Worm (Caenorhabditis elegans): ENCODE measurements around the gene enu-3.5.

Gene enu-3.5

DNA sequence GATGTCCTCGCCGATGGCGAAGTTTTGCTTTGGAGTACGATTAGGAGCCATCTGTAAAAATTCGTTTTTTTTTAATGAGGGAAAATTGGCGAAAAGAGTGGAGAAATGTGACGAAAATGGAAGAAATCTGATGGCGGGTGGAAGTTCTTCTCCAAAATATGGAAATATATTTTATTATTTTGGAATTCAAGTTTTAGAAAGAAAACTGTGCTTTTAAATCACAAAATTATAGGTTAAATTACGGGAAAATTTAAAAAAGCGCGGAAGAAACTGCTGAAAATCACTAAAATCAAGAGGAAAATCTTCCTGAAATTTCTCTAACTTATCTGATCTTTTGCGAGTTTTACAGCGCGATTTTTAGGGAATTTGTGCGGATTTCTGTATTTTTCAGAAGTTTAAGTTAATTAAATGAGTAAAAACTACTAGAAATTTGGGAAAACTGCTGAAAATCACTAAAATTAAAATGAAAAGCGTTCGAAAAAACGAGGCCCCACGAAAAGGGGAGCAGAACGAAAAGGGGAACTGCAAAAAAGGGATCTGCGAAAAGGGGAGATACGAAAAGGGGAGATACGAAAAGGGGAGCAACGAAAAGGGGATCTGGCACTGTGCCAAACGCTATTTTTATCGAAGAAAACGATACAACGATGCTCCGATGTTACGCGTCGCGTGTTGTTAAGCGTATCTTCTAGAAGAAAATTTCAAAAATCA, at the start of gene enu-3.5, which contains the start of gene cec-7:
Gene enu-3.5, plus strand, starts transcription at position 670 of the 708 bp plus-strand sequence.
Gene cec-7, minus strand, starts transcription at position 51 of the 708 bp plus-strand sequence.
- TF ChIP-seq ztf-11 (tag; optimal IDR thresholded peaks at IDR 0.05) (no peak), unc-98 (GFP tag; IDR thresholded peaks at IDR 0.05) (0 out of 2 replicates have a peak, but pooled peaks have one; percentile 13)

DNA sequence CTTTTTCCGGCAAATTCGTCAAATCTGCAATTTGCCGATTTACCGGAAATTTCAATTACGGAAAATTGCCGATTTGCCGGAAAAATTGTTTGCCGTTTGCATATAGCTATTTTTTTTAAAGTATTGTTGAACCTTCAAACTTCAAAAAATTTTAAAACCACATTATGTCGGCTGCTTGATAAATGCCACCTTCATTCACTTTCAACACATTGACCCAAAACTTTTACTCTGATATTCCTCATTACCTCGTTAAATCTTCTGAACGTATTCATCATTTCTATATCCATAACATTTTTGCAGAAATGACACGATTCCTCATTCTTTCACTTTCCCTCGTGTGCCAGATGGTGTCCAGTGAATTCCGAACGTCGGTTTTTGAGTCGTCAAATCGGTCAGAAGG, 48.9 kb upstream of the enu-3.5 start, which contains the start of gene Y37D8A.3:
Gene Y37D8A.3, plus strand, starts transcription at position 301 of the 400 bp plus-strand sequence.
- TF ChIP-seq fkh-10 (GFP tag; optimal IDR thresholded peaks at IDR 0.05) (no peak), nhr-11 (tag; optimal IDR thresholded peaks at IDR 0.05) (no peak), mdl-1 (tag; optimal IDR thresholded peaks at IDR 0.05) (no peak)

DNA sequence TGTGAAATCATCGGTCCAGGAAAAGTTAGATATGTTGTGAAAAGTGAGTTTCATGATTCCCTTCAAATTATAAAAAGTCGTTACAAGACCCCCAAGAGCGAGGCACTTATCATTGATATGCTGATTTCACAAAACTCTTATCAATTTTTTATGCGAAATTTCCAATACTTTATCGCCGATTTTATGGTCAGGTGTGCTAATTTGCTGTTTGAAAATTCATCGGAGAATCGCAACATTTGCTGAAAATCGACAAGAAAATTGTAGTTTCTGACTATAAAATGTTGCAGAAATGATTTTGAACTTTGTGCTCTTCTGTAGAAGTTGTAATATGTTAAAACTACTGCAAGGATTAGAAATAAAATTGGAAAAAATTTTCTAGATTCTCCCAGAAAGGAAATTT, 46.3 kb upstream of the enu-3.5 start:
- no peak for TF ChIP-seq ets-5 (GFP tag; IDR thresholded peaks at IDR 0.05)
- TF ChIP-seq dpl-1 (GFP tag; optimal IDR thresholded peaks at IDR 0.05): no peak
- TF ChIP-seq aly-2 (tag; optimal IDR thresholded peaks at IDR 0.05): no peak
- TF ChIP-seq elt-2 (tag; optimal IDR thresholded peaks at IDR 0.05): peak; percentile 43
- no peak for TF ChIP-seq fos-1 (tag; optimal IDR thresholded peaks at IDR 0.05)
- TF ChIP-seq aha-1 (tag; optimal IDR thresholded peaks at IDR 0.05): no peak
- no peak for TF ChIP-seq lin-15B (tag; optimal IDR thresholded peaks at IDR 0.05)

DNA sequence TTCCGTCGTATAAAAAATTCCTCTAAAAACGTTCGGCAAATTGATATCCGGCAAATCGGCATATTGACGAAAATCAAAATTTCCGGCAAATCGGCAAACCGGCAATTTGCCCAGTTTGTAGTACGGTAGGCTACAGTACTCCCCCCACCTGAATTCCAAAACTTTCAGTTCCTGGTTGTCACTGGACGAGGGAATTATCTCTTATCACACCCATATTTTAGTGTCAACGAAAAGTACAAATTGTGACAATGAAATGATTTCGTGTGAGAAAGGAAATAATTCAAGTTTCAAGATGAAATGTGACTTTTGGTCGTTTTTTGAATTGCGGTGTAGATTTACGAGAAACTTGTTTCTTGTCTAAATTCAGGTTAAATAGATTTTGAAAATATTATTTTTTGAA, 44.9 kb upstream of the enu-3.5 start:
- TF ChIP-seq ces-1 (GFP tag; optimal IDR thresholded peaks at IDR 0.05) (no peak), elt-3 (tag; optimal IDR thresholded peaks at IDR 0.05) (peak in 1 of 6 experiments; percentile 21), nhr-20 (tag; optimal IDR thresholded peaks at IDR 0.05) (peak; percentile 8), xbp-1 (tag; optimal IDR thresholded peaks at IDR 0.05) (no peak), elt-2 (tag; optimal IDR thresholded peaks at IDR 0.05) (peak; percentile 37), nhr-19 (GFP tag; conservative IDR thresholded peaks at IDR 0.05) (0 out of 2 replicates have a peak, but pooled peaks have one; percentile 9)

DNA sequence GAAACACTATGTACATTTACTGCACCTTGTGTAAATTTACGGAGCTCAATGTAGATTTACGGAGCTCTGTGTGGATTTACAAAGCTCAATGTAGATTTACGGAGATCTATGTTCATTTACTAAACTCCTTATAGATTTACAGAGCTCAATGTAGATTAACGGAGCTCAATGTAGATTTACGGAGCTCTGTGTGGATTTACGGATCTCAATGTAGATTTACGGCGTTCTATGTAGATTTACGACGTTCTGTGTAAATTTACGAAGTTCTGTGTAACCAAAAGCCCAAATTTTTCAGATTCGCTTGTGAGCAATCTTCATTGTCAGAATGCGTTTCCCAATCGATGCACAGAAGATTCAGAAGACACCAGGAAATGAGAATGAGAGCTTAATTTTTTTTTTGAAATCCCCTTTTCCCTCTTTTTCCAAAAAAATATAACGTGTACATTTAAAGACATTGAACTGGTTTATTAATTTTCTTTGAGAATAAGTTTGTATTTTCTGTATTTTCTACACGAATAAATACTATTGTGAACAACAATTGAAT, 41.2 kb upstream of the enu-3.5 start:
- TF ChIP-seq lin-35 (GFP tag; optimal IDR thresholded peaks at IDR 0.05) (peak in 1 of 2 experiments; percentile 39), ama-1 (optimal IDR thresholded peaks at IDR 0.05) (peak; percentile 8), sptf-1 (tag; optimal IDR thresholded peaks at IDR 0.05) (no peak), nhr-20 (tag; optimal IDR thresholded peaks at IDR 0.05) (peak; percentile 9), dpl-1 (GFP tag; optimal IDR thresholded peaks at IDR 0.05) (no peak), efl-1 (optimal IDR thresholded peaks at IDR 0.05) (no peak), efl-1 (GFP tag; optimal IDR thresholded peaks at IDR 0.05 in 1 of 2) (peak in 1 of 2 experiments; percentile 83)

DNA sequence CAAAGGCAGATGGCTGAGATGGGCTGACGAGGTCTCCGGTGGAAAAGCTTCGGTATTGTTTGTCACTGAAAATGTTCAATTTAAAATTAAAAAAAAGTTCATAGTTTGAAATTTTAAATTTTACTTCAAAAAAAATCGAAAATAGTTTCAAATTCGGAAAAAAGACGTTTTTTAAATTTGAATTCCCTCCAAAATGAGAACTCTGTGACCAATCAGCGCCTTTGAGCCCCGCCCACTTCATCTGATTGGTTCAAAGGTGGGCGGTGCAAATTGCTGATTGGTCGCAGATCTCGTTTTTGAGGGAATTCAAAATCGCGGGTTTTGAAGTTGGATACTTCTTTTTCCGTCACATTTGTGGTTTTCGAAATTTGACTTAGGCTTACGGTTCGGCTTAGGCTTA, 39.7 kb upstream of the enu-3.5 start:
- TF ChIP-seq lin-14 (GFP tag; optimal IDR thresholded peaks at IDR 0.05): no peak
- TF ChIP-seq efl-1 (optimal IDR thresholded peaks at IDR 0.05): no peak
- peak; percentile 55 to 93 for TF ChIP-seq efl-1 (GFP tag; optimal IDR thresholded peaks at IDR 0.05 in 1 of 2)
- no peak for TF ChIP-seq nhr-12 (tag; optimal IDR thresholded peaks at IDR 0.05)
- no peak for TF ChIP-seq tlp-1 (tag; optimal IDR thresholded peaks at IDR 0.05)
- TF ChIP-seq nhr-90 (tag; optimal IDR thresholded peaks at IDR 0.05; ENCODE audit: poor library complexity): no peak
- no peak for TF ChIP-seq tbx-2 (tag; optimal IDR thresholded peaks at IDR 0.05)
- TF ChIP-seq dpl-1 (GFP tag; optimal IDR thresholded peaks at IDR 0.05): peak in 1 of 3 experiments; percentile 16
- TF ChIP-seq ztf-4 (tag; optimal IDR thresholded peaks at IDR 0.05): no peak
- no peak for TF ChIP-seq elt-2 (tag; optimal IDR thresholded peaks at IDR 0.05)
- no peak for TF ChIP-seq nhr-77 (tag; optimal IDR thresholded peaks at IDR 0.05)
- no peak for TF ChIP-seq lir-3 (tag; optimal IDR thresholded peaks at IDR 0.05; ENCODE audit: poor library complexity)
- TF ChIP-seq egl-27 (tag; optimal IDR thresholded peaks at IDR 0.05): no peak
- TF ChIP-seq ces-1 (GFP tag; optimal IDR thresholded peaks at IDR 0.05): no peak

Measured in whole organism, L1 larva.